Worm (Caenorhabditis elegans): ENCODE results near the gene C47E8.9.

DNA sequence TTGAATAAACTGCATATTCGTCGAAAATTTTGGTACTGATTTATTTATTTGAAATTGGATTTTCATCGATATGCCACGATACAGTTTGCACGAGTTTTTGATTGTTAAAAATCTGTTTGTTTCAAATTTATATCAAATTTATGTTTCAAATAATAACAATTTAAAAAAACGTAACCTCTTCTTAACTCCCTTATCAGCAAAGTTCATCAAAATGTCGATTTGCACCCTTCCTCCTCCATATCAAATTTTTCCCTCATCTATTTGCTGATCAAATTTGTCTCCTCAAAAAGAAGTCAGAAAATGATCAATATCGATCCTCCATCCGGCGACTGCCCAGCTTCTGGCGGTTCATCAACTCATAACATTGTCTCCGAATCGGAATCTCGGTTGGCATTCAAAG lies 48.0 kb downstream of the C47E8.9 start, which contains the start of gene ssp-33:
- TF ChIP-seq snpc-4 (GFP tag; optimal IDR thresholded peaks at IDR 0.05) = no peak
- no peak for TF ChIP-seq snpc-4 (tag; optimal IDR thresholded peaks at IDR 0.05)
- TF ChIP-seq pha-4 (tag; optimal IDR thresholded peaks at IDR 0.05) = no peak
- TF ChIP-seq nhr-120 (GFP tag; IDR thresholded peaks at IDR 0.05) = no peak
- no peak for TF ChIP-seq B0261.1 (tag; optimal IDR thresholded peaks at IDR 0.05)
- no peak for TF ChIP-seq lin-26 (GFP tag; IDR thresholded peaks at IDR 0.05)
- no peak for TF ChIP-seq sea-2 (GFP tag; IDR thresholded peaks at IDR 0.05)
- TF ChIP-seq snpc-3.4 (tag; optimal IDR thresholded peaks at IDR 0.05) = no peak
- no peak for TF ChIP-seq tbp1 (GFP tag; optimal IDR thresholded peaks at IDR 0.05)
- no peak for TF ChIP-seq F49E8.2 (tag; optimal IDR thresholded peaks at IDR 0.05; ENCODE audit: insufficient read depth)
- TF ChIP-seq repo-1 (tag; optimal IDR thresholded peaks at IDR 0.05) = no peak
- no peak for TF ChIP-seq ceh-40 (GFP tag; IDR thresholded peaks at IDR 0.05)
- TF ChIP-seq nhr-90 (tag; optimal IDR thresholded peaks at IDR 0.05) = no peak
- no peak for TF ChIP-seq madf-3 (GFP tag; IDR thresholded peaks at IDR 0.05)
